Fruit fly (Drosophila melanogaster): ENCODE results near the gene CG1307.

DNA sequence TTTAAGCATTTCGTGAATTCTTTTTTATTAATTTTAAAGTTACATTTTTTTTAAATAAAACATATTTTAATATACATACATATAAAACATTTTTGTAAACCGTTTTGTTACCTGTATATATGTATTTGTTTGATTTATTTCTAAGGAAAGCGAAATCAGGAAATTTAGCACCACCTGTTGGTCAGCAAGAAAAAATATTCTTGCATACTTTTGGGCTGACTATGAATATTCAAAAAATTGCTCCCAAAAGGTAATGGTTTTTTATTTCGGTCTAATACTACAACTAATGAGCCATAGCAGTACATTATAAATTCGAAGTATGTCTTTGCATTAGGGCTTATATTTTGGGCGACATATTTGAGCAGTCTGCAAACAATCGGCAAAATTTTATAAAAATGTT is 26.4 kb upstream of the CG1307 start:
- TF ChIP-seq CG9139 (GFP tag; optimal IDR thresholded peaks at IDR 0.05) = no peak
- no peak for TF ChIP-seq CG1621 (tag; optimal IDR thresholded peaks at IDR 0.05)
- no peak for TF ChIP-seq Lpt (GFP tag; optimal IDR thresholded peaks at IDR 0.05)
- no peak for TF ChIP-seq CG6854 (GFP tag; optimal IDR thresholded peaks at IDR 0.05)
- TF ChIP-seq cyc (GFP tag; optimal IDR thresholded peaks at IDR 0.05) = no peak
- no peak for TF ChIP-seq Met (GFP tag; optimal IDR thresholded peaks at IDR 0.05)
- no peak for TF ChIP-seq CG6163 (GFP tag; IDR thresholded peaks at IDR 0.05)
- TF ChIP-seq Hr39 (GFP tag; optimal IDR thresholded peaks at IDR 0.05) = no peak
- TF ChIP-seq Hr38 (GFP tag; optimal IDR thresholded peaks at IDR 0.05) = no peak

All from whole organism, prepupa.